Worm (Caenorhabditis elegans) whole organism, late embryonic: Measurements from ENCODE around the gene dnj-10.

Experiments used
- C08G9.2 ChIP-seq: sonication (generic microtip); optimal IDR thresholded peaks from 2 replicates; lab custom pipeline; 2016; ENCODE audit warnings: mild to moderate bottlenecking, missing genetic modification characterization, moderate library complexity, missing compliant biosample characterization
- C38D4.7 ChIP-seq: fragments of 200-800 bp; sonication (Bioruptor generic); optimal IDR thresholded peaks from 2 replicates; lab custom pipeline; 2018; ENCODE audit warnings: mild to moderate bottlenecking, missing genetic modification characterization, moderate library complexity, missing compliant biosample characterization
- F13H6.1 ChIP-seq: sonication (generic microtip); optimal IDR thresholded peaks from 2 replicates; lab custom pipeline; 2016; ENCODE audit warnings: missing genetic modification characterization, missing compliant biosample characterization
- K02D7.2 ChIP-seq: sonication (generic microtip); optimal IDR thresholded peaks from 2 replicates; lab custom pipeline; 2017; ENCODE audit warnings: mild to moderate bottlenecking, missing genetic modification characterization, missing compliant biosample characterization
- Y22D7AL.16 ChIP-seq: sonication (generic microtip); optimal IDR thresholded peaks from 2 replicates; lab custom pipeline; 2016; ENCODE audit warnings: missing genetic modification characterization, missing compliant biosample characterization
- ahr-1 ChIP-seq: sonication (generic microtip); optimal IDR thresholded peaks from 2 replicates; lab custom pipeline; 2016; ENCODE audit warnings: missing genetic modification characterization, missing compliant biosample characterization
- ama-1 ChIP-seq: fragments of 150-350 bp; optimal IDR thresholded peaks from 2 replicates; lab custom pipeline; 2014
- ceh-14 ChIP-seq: sonication (generic microtip); optimal IDR thresholded peaks from 2 replicates; lab custom pipeline; 2016; ENCODE audit warnings: missing genotype, missing genetic modification characterization, missing compliant biosample characterization
- ceh-18 ChIP-seq: sonication (generic microtip); optimal IDR thresholded peaks from 2 replicates; lab custom pipeline; 2016; ENCODE audit warnings: missing genetic modification characterization, missing compliant biosample characterization
- ceh-19 ChIP-seq: fragments of 200-800 bp; sonication (Bioruptor generic); optimal IDR thresholded peaks from 2 replicates; lab custom pipeline; 2018; ENCODE audit warnings: mild to moderate bottlenecking, missing genetic modification characterization, missing compliant biosample characterization
- ceh-2 ChIP-seq: sonication (generic microtip); optimal IDR thresholded peaks from 2 replicates; lab custom pipeline; 2016; ENCODE audit warnings: missing genotype, missing genetic modification characterization, missing compliant biosample characterization
- ceh-22 ChIP-seq: sonication (generic microtip); optimal IDR thresholded peaks from 2 replicates; lab custom pipeline; 2017; ENCODE audit warnings: missing biosample characterization, missing genetic modification characterization
- ceh-30 ChIP-seq: fragments of 150-350 bp; optimal IDR thresholded peaks from 2 replicates; lab custom pipeline; 2014; ENCODE audit warnings: missing biosample characterization, missing genetic modification characterization
- ceh-31 ChIP-seq: sonication (generic microtip); optimal IDR thresholded peaks from 2 replicates; lab custom pipeline; 2016; ENCODE audit warnings: missing genetic modification characterization, missing compliant biosample characterization
- ceh-34 ChIP-seq: sonication (generic microtip); optimal IDR thresholded peaks from 2 replicates; lab custom pipeline; 2016; ENCODE audit warnings: mild to moderate bottlenecking, missing genetic modification characterization, missing compliant biosample characterization
- ceh-48 ChIP-seq: sonication (generic microtip); optimal IDR thresholded peaks from 2 replicates; lab custom pipeline; 2016; ENCODE audit warnings: missing genetic modification characterization, inconsistent platforms, missing compliant biosample characterization
- ceh-6 ChIP-seq: fragments of 200-800 bp; sonication (Bioruptor generic); optimal IDR thresholded peaks from 2 replicates; lab custom pipeline; 2018; ENCODE audit warnings: mild to moderate bottlenecking, missing genetic modification characterization, missing compliant biosample characterization
- ceh-9 ChIP-seq: sonication (generic microtip); optimal IDR thresholded peaks from 2 replicates; lab custom pipeline; 2016; ENCODE audit warnings: mild to moderate bottlenecking, missing genetic modification characterization, inconsistent platforms, missing compliant biosample characterization
- che-1 ChIP-seq: sonication (generic microtip); optimal IDR thresholded peaks from 2 replicates; lab custom pipeline; 2016; ENCODE audit warnings: mild to moderate bottlenecking, missing genetic modification characterization, missing compliant biosample characterization
- dmd-4 ChIP-seq: sonication (generic microtip); optimal IDR thresholded peaks from 2 replicates; lab custom pipeline; 2016; ENCODE audit warnings: borderline replicate concordance, missing genetic modification characterization, missing compliant biosample characterization
- dve-1 ChIP-seq: sonication (generic microtip); optimal IDR thresholded peaks from 2 replicates; lab custom pipeline; 2017; ENCODE audit warnings: antibody characterized with exemption, mild to moderate bottlenecking, missing genetic modification characterization, missing compliant biosample characterization
- elt-4 ChIP-seq: sonication (generic microtip); optimal IDR thresholded peaks from 2 replicates; lab custom pipeline; 2016; ENCODE audit warnings: missing genetic modification characterization, missing compliant biosample characterization
- fax-1 ChIP-seq: sonication (generic microtip); optimal IDR thresholded peaks from 2 replicates; lab custom pipeline; 2016; ENCODE audit warnings: missing genotype, missing genetic modification characterization, missing compliant biosample characterization
- fkh-10 ChIP-seq: fragments of 150-350 bp; optimal IDR thresholded peaks from 2 replicates; lab custom pipeline; 2014; ENCODE audit warnings: missing biosample characterization, missing genetic modification reagents, missing genetic modification characterization
- fkh-6 ChIP-seq: sonication (generic microtip); optimal IDR thresholded peaks from 2 replicates; lab custom pipeline; 2016; ENCODE audit warnings: missing genetic modification characterization, missing compliant biosample characterization
- gmeb-2 ChIP-seq: sonication (generic microtip); optimal IDR thresholded peaks from 2 replicates; lab custom pipeline; 2016; ENCODE audit warnings: missing genetic modification characterization, inconsistent platforms, missing compliant biosample characterization
- hlh-13 ChIP-seq: fragments of 200-800 bp; sonication (Bioruptor generic); optimal IDR thresholded peaks from 2 replicates; lab custom pipeline; 2018; ENCODE audit warnings: mild to moderate bottlenecking, missing genetic modification characterization, missing compliant biosample characterization
- hlh-15 ChIP-seq: sonication (generic microtip); optimal IDR thresholded peaks from 2 replicates; lab custom pipeline; 2016; ENCODE audit warnings: missing genetic modification characterization, missing compliant biosample characterization
- hlh-30 ChIP-seq: sonication (generic microtip); optimal IDR thresholded peaks from 2 replicates; lab custom pipeline; 2017; ENCODE audit warnings: antibody characterized with exemption, missing genetic modification characterization, missing compliant biosample characterization; ENCODE audit not compliant: insufficient read depth
- hlh-6 ChIP-seq: sonication (generic microtip); optimal IDR thresholded peaks from 2 replicates; lab custom pipeline; 2016; ENCODE audit warnings: missing genotype, missing genetic modification characterization, missing compliant biosample characterization
- hlh-8 ChIP-seq: sonication (generic microtip); optimal IDR thresholded peaks from 2 replicates; lab custom pipeline; 2016; ENCODE audit warnings: missing genotype, missing genetic modification characterization, missing compliant biosample characterization
- lin-11 ChIP-seq: fragments of 200-800 bp; sonication (Bioruptor generic); optimal IDR thresholded peaks from 2 replicates; lab custom pipeline; 2018; ENCODE audit warnings: mild to moderate bottlenecking, missing genetic modification characterization, missing compliant biosample characterization
- nfya-1 ChIP-seq: sonication (generic microtip); optimal IDR thresholded peaks from 2 replicates; lab custom pipeline; 2017; ENCODE audit warnings: missing genetic modification characterization, mild to moderate bottlenecking, missing compliant biosample characterization, antibody characterized with exemption, moderate library complexity
- nhr-11 ChIP-seq: fragments of 150-350 bp; optimal IDR thresholded peaks from 2 replicates; lab custom pipeline; 2014; ENCODE audit warnings: missing biosample characterization, missing genetic modification characterization
- nhr-232 ChIP-seq: sonication (generic microtip); optimal IDR thresholded peaks from 2 replicates; lab custom pipeline; 2016; ENCODE audit warnings: missing genetic modification characterization, missing compliant biosample characterization
- npax-4 ChIP-seq: sonication (generic microtip); optimal IDR thresholded peaks from 2 replicates; lab custom pipeline; 2016; ENCODE audit warnings: missing genetic modification characterization, missing compliant biosample characterization
- pag-3 ChIP-seq: sonication (generic microtip); optimal IDR thresholded peaks from 2 replicates; lab custom pipeline; 2016; ENCODE audit warnings: missing compliant biosample characterization, missing genetic modification characterization, borderline replicate concordance
- pax-1 ChIP-seq: fragments of 150-350 bp; optimal IDR thresholded peaks from 2 replicates; lab custom pipeline; 2014; ENCODE audit warnings: missing biosample characterization, missing genetic modification characterization
- pha-2 ChIP-seq: sonication (generic microtip); optimal IDR thresholded peaks from 2 replicates; lab custom pipeline; 2017; ENCODE audit warnings: mild to moderate bottlenecking, missing genetic modification characterization, missing compliant biosample characterization
- pqm-1 ChIP-seq: sonication (generic microtip); optimal IDR thresholded peaks from 2 replicates; lab custom pipeline; 2016; ENCODE audit warnings: missing genetic modification characterization, missing compliant biosample characterization
- pros-1 ChIP-seq: fragments of 150-350 bp; optimal IDR thresholded peaks from 2 replicates; lab custom pipeline; 2014; ENCODE audit warnings: missing biosample characterization, missing genetic modification reagents, missing genetic modification characterization
- ref-2 ChIP-seq: sonication (generic microtip); optimal IDR thresholded peaks from 2 replicates; lab custom pipeline; 2016; ENCODE audit warnings: missing genetic modification characterization, missing compliant biosample characterization
- sdc-2 ChIP-seq: sonication (generic microtip); optimal IDR thresholded peaks from 2 replicates; lab custom pipeline; 2016; ENCODE audit warnings: missing genotype, missing genetic modification characterization, missing compliant biosample characterization
- sox-4 ChIP-seq: sonication (generic microtip); optimal IDR thresholded peaks from 2 replicates; lab custom pipeline; 2017; ENCODE audit warnings: mild to moderate bottlenecking, missing genetic modification characterization, inconsistent platforms, missing compliant biosample characterization
- syd-9 ChIP-seq: sonication (generic microtip); optimal IDR thresholded peaks from 2 replicates; lab custom pipeline; 2016; ENCODE audit warnings: mild to moderate bottlenecking, missing genetic modification characterization, moderate library complexity, missing compliant biosample characterization
- tbx-2 ChIP-seq: sonication (generic microtip); optimal IDR thresholded peaks from 2 replicates; lab custom pipeline; 2016; ENCODE audit warnings: missing genetic modification characterization, missing compliant biosample characterization
- ttx-3 ChIP-seq: sonication (generic microtip); optimal IDR thresholded peaks from 2 replicates; lab custom pipeline; 2016; ENCODE audit warnings: missing genetic modification reagents, missing genetic modification characterization, missing compliant biosample characterization
- unc-42 ChIP-seq: sonication (generic microtip); optimal IDR thresholded peaks from 2 replicates; lab custom pipeline; 2016; ENCODE audit warnings: missing genotype, missing genetic modification characterization, missing compliant biosample characterization
- unc-55 ChIP-seq: sonication (generic microtip); optimal IDR thresholded peaks from 2 replicates; lab custom pipeline; 2017; ENCODE audit warnings: missing biosample characterization, missing genetic modification reagents, missing genetic modification characterization
- zip-5 ChIP-seq: sonication (generic microtip); optimal IDR thresholded peaks from 2 replicates; lab custom pipeline; 2016; ENCODE audit warnings: missing genetic modification characterization, missing compliant biosample characterization

Gene dnj-10

ce11 chrIII:8648589-8648988 is 17.6 kb downstream of the dnj-10 start, which contains the start of gene F22B7.3:
Gene F22B7.3, plus strand, starts transcription at chrIII:8648889.
- TF ChIP-seq ceh-30 (tag; lab: Kevin White, UChicago) = no peak
- no peak for TF ChIP-seq ceh-6 (GFP tag; lab: Kevin White, UChicago)
- no peak for TF ChIP-seq ceh-14
- no peak for TF ChIP-seq gmeb-2 (tag; lab: Kevin White, UChicago)
- no peak for TF ChIP-seq fkh-6 (tag; lab: Kevin White, UChicago)
- TF ChIP-seq ama-1 (lab: Kevin White, UChicago) = no peak
- no peak for TF ChIP-seq K02D7.2
- TF ChIP-seq ceh-2 (tag; lab: Kevin White, UChicago) = no peak
- TF ChIP-seq hlh-6 (tag; lab: Kevin White, UChicago) = no peak
- no peak for TF ChIP-seq hlh-8 (tag; lab: Kevin White, UChicago)
- no peak for TF ChIP-seq sdc-2 (tag; lab: Kevin White, UChicago)
- no peak for TF ChIP-seq ceh-22 (tag; lab: Kevin White, UChicago)
- no peak for TF ChIP-seq pag-3 (tag; lab: Kevin White, UChicago)
- no peak for TF ChIP-seq dve-1 (tag; lab: Kevin White, UChicago)
- no peak for TF ChIP-seq pros-1 (tag; lab: Kevin White, UChicago)
- no peak for TF ChIP-seq F13H6.1
- no peak for TF ChIP-seq ttx-3 (tag; lab: Kevin White, UChicago)
- TF ChIP-seq, all 69 proteins: peak for 0

- TF ChIP-seq ref-2 (peak; percentile 58), gmeb-2 (tag; lab: Kevin White, UChicago) (peak; percentile 78), tbx-2 (tag; lab: Kevin White, UChicago) (peak; percentile 70), C38D4.7 (peak; percentile 54), ceh-30 (tag; lab: Kevin White, UChicago) (no peak), dmd-4 (peak; percentile 54), zip-5 (tag; lab: Kevin White, UChicago) (peak; percentile 53), ceh-22 (tag; lab: Kevin White, UChicago) (no peak), nhr-232 (peak; percentile 69), fkh-10 (GFP tag; lab: Kevin White, UChicago) (no peak), ceh-31 (tag; lab: Kevin White, UChicago) (peak; percentile 57), pag-3 (tag; lab: Kevin White, UChicago) (no peak), dve-1 (tag; lab: Kevin White, UChicago) (peak; percentile 62), ceh-34 (peak; percentile 65), pha-2 (tag; lab: Kevin White, UChicago) (peak; percentile 74), hlh-13 (no peak), ceh-14 (peak; percentile 41), hlh-15 (tag; lab: Kevin White, UChicago) (peak; percentile 29), ceh-19 (GFP tag; lab: Kevin White, UChicago) (peak; percentile 64), ceh-6 (GFP tag; lab: Kevin White, UChicago) (peak; percentile 59), che-1 (tag; lab: Kevin White, UChicago) (peak; percentile 79), ceh-48 (tag; lab: Kevin White, UChicago) (peak; percentile 60), sox-4 (tag; lab: Kevin White, UChicago) (peak; percentile 66), syd-9 (peak; percentile 6), Y22D7AL.16 (tag; lab: Kevin White, UChicago) (peak; percentile 27), elt-4 (tag; lab: Kevin White, UChicago) (no peak), ahr-1 (tag; lab: Kevin White, UChicago) (no peak), pqm-1 (tag; lab: Kevin White, UChicago) (peak; percentile 17), hlh-30 (tag; lab: Kevin White, UChicago) (no peak), ceh-18 (tag; lab: Kevin White, UChicago) (peak; percentile 39), lin-11 (tag; lab: Kevin White, UChicago) (peak; percentile 66), unc-55 (GFP tag; lab: Kevin White, UChicago) (no peak), nhr-11 (tag; lab: Kevin White, UChicago) (no peak), unc-42 (no peak), ceh-2 (tag; lab: Kevin White, UChicago) (peak; percentile 41), ceh-9 (tag; lab: Kevin White, UChicago) (peak; percentile 34), pax-1 (no peak), npax-4 (tag; lab: Kevin White, UChicago) (peak; percentile 60), fax-1 (peak; percentile 60), C08G9.2 (tag; lab: Kevin White, UChicago) (peak; percentile 39), nfya-1 (peak; percentile 55)
Measured at ce11 chrIII:8650235-8650817, 19.4 kb downstream of the dnj-10 start, which contains the start of gene flp-23. Gene flp-23, plus strand, starts transcription at chrIII:8650767.
